Fruit fly (Drosophila melanogaster) whole organism, embryonic: ENCODE results near the gene Indy.

Experiments
- ATbp ChIP-seq: fragments of 200-800 bp; sonication (Bioruptor generic); optimal IDR thresholded peaks from 2 replicates; lab custom pipeline; 2017; ENCODE audit warnings: missing biosample characterization, mild to moderate bottlenecking, missing genetic modification characterization, missing genetic modification reagents
- Abd-B ChIP-seq: fragments of 200-800 bp; sonication (Bioruptor generic); optimal IDR thresholded peaks from 2 replicates; lab custom pipeline; 2018; ENCODE audit warnings: missing biosample characterization, mild to moderate bottlenecking, missing genetic modification characterization, moderate library complexity
- Atf-2 ChIP-seq: fragments of 200-800 bp; sonication (Bioruptor generic); optimal IDR thresholded peaks from 2 replicates; lab custom pipeline; 2016; ENCODE audit warnings: missing biosample characterization, missing genetic modification characterization
- CG10147 ChIP-seq: fragments of 200-800 bp; sonication (Bioruptor generic); optimal IDR thresholded peaks from 2 replicates; lab custom pipeline; 2019; ENCODE audit warnings: missing biosample characterization, mild to moderate bottlenecking, missing genetic modification characterization, moderate library complexity
- CG11247 ChIP-seq: fragments of 200-800 bp; sonication (Bioruptor generic); IDR thresholded peaks from 2 replicates; pipeline ENCODE4 v1.3.6; 2022; ENCODE audit warnings: missing biosample characterization, missing genetic modification characterization
- CG11560 ChIP-seq: fragments of 200-800 bp; sonication (Bioruptor generic); IDR thresholded peaks from 3 replicates; pipeline ENCODE4 v1.3.6; 2022; ENCODE audit warnings: missing biosample characterization, missing genetic modification characterization
- CG13624 ChIP-seq: fragments of 200-800 bp; sonication (Bioruptor generic); optimal IDR thresholded peaks from 2 replicates; lab custom pipeline; 2016; ENCODE audit warnings: missing biosample characterization, missing genetic modification characterization
- CG14965 ChIP-seq: fragments of 200-800 bp; sonication (Bioruptor generic); optimal IDR thresholded peaks from 2 replicates; lab custom pipeline; 2016; ENCODE audit warnings: missing biosample characterization, missing genetic modification characterization, borderline replicate concordance
- CG1529 ChIP-seq: fragments of 200-800 bp; sonication (Bioruptor generic); optimal IDR thresholded peaks from 3 replicates; lab custom pipeline; 2018; ENCODE audit warnings: missing biosample characterization, missing genetic modification characterization
- CG15514 ChIP-seq: fragments of 200-800 bp; sonication (Bioruptor generic); optimal IDR thresholded peaks from 3 replicates; lab custom pipeline; 2017; ENCODE audit warnings: missing biosample characterization, missing genetic modification characterization, mild to moderate bottlenecking, moderate library complexity, missing genetic modification reagents
- CG15696 ChIP-seq: fragments of 200-800 bp; sonication (Bioruptor generic); optimal IDR thresholded peaks from 2 replicates; lab custom pipeline; 2019; ENCODE audit warnings: missing biosample characterization, mild to moderate bottlenecking, missing genetic modification characterization, moderate library complexity
- CG17186 ChIP-seq: fragments of 200-800 bp; sonication (Bioruptor generic); optimal IDR thresholded peaks from 3 replicates; lab custom pipeline; 2017; ENCODE audit warnings: missing biosample characterization, missing genetic modification reagents, missing genetic modification characterization
- CG17361 ChIP-seq: fragments of 200-800 bp; sonication (Bioruptor generic); IDR thresholded peaks from 3 replicates; pipeline ENCODE4 v1.3.6; 2022; ENCODE audit warnings: missing biosample characterization, missing genetic modification characterization
- CG17612 ChIP-seq: fragments of 200-800 bp; sonication (Bioruptor generic); IDR thresholded peaks from 2 replicates; pipeline ENCODE4 v1.3.6; 2022; ENCODE audit warnings: missing biosample characterization, missing genetic modification characterization
- CG2199 ChIP-seq: fragments of 200-800 bp; sonication (Bioruptor generic); IDR thresholded peaks from 3 replicates; pipeline ENCODE4 v1.3.6; 2022; ENCODE audit warnings: missing biosample characterization, missing genetic modification characterization
- CG2678 ChIP-seq: fragments of 200-800 bp; sonication (Bioruptor generic); optimal IDR thresholded peaks from 3 replicates; lab custom pipeline; 2019; ENCODE audit warnings: missing biosample characterization, mild to moderate bottlenecking, missing genetic modification characterization, moderate library complexity
- CG3163 ChIP-seq: fragments of 200-800 bp; sonication (Bioruptor generic); optimal IDR thresholded peaks from 3 replicates; lab custom pipeline; 2016; ENCODE audit warnings: missing biosample characterization, missing genetic modification characterization
- CG32772 ChIP-seq: fragments of 200-800 bp; sonication (Bioruptor generic); IDR thresholded peaks from 2 replicates; pipeline ENCODE4 v1.3.6; 2022; ENCODE audit warnings: missing biosample characterization, missing genetic modification characterization
- CG3726 ChIP-seq: fragments of 200-800 bp; sonication (Bioruptor generic); IDR thresholded peaks from 3 replicates; pipeline ENCODE4, ENCODE4 v1.3.6; 2022; ENCODE audit warnings: missing biosample characterization, missing genetic modification characterization
- CG4360 ChIP-seq: fragments of 200-800 bp; sonication (Bioruptor generic); IDR thresholded peaks from 2 replicates; pipeline ENCODE4 v1.3.6; 2022; ENCODE audit warnings: missing biosample characterization, missing genetic modification characterization
- CG4730 ChIP-seq: fragments of 200-800 bp; sonication (Bioruptor generic); IDR thresholded peaks from 2 replicates; pipeline ENCODE4 v1.3.6; 2022; ENCODE audit warnings: missing biosample characterization, missing genetic modification characterization
- CG5180 ChIP-seq: fragments of 200-800 bp; sonication (Bioruptor generic); optimal IDR thresholded peaks from 3 replicates; lab custom pipeline; 2017; ENCODE audit warnings: missing biosample characterization, missing genetic modification characterization, mild to moderate bottlenecking, moderate library complexity, missing genetic modification reagents
- CG6813 ChIP-seq: fragments of 200-800 bp; sonication (Bioruptor generic); optimal IDR thresholded peaks from 2 replicates; lab custom pipeline; 2017; ENCODE audit warnings: missing biosample characterization, missing genetic modification characterization, mild to moderate bottlenecking, moderate library complexity, missing genetic modification reagents
- CG6854 ChIP-seq: fragments of 200-800 bp; sonication (Bioruptor generic); optimal IDR thresholded peaks from 3 replicates; lab custom pipeline; 2017; ENCODE audit warnings: missing biosample characterization, mild to moderate bottlenecking, missing genetic modification characterization
- CG8944 ChIP-seq: fragments of 200-800 bp; sonication (Bioruptor generic); optimal IDR thresholded peaks from 3 replicates; lab custom pipeline; 2016; ENCODE audit warnings: missing biosample characterization, missing genetic modification characterization
- CG9797 ChIP-seq: fragments of 200-800 bp; sonication (Bioruptor generic); optimal IDR thresholded peaks from 3 replicates; lab custom pipeline; 2018; ENCODE audit warnings: missing biosample characterization, mild to moderate bottlenecking, missing genetic modification characterization
- E2f2 ChIP-seq: fragments of 200-800 bp; sonication (Bioruptor generic); IDR thresholded peaks from 2 replicates; pipeline ENCODE4 v1.3.6; 2022; ENCODE audit warnings: missing biosample characterization, missing genetic modification characterization
- ERR ChIP-seq: fragments of 200-800 bp; sonication (Bioruptor generic); optimal IDR thresholded peaks from 2 replicates; lab custom pipeline; 2016; ENCODE audit warnings: missing biosample characterization, missing genetic modification characterization
- HLH4C ChIP-seq: fragments of 200-800 bp; sonication (Bioruptor generic); IDR thresholded peaks from 3 replicates; pipeline ENCODE4 v1.3.6; 2022; ENCODE audit warnings: missing biosample characterization, missing genetic modification characterization; ENCODE audit not compliant: partially characterized antibody
- Lhr ChIP-seq: fragments of 200-800 bp; sonication (Bioruptor generic); optimal IDR thresholded peaks from 3 replicates; lab custom pipeline; 2017; ENCODE audit warnings: mild to moderate bottlenecking, missing biosample characterization, missing genetic modification reagents, missing genetic modification characterization
- MTF-1 ChIP-seq: fragments of 200-800 bp; sonication (Bioruptor generic); optimal IDR thresholded peaks from 2 replicates; lab custom pipeline; 2018; ENCODE audit warnings: missing biosample characterization, mild to moderate bottlenecking, missing genetic modification characterization, borderline replicate concordance
- Sry-β ChIP-seq: fragments of 200-800 bp; sonication (Bioruptor generic); optimal IDR thresholded peaks from 2 replicates; lab custom pipeline; 2018; ENCODE audit warnings: missing biosample characterization, mild to moderate bottlenecking, missing genetic modification characterization, moderate library complexity
- ab ChIP-seq: fragments of 200-800 bp; sonication (Bioruptor generic); optimal IDR thresholded peaks from 2 replicates; lab custom pipeline; 2016; ENCODE audit warnings: missing biosample characterization, missing genetic modification characterization
- al ChIP-seq: fragments of 200-800 bp; sonication (Bioruptor generic); IDR thresholded peaks from 2 replicates; pipeline ENCODE4 v1.3.6; 2022; ENCODE audit warnings: missing biosample characterization, missing genetic modification characterization
- ash1 ChIP-seq: fragments of 200-800 bp; sonication (Bioruptor generic); optimal IDR thresholded peaks from 2 replicates; lab custom pipeline; 2018; ENCODE audit warnings: missing biosample characterization, mild to moderate bottlenecking, missing genetic modification characterization
- bbx ChIP-seq: fragments of 200-800 bp; sonication (Bioruptor generic); IDR thresholded peaks from 2 replicates; pipeline ENCODE4 v1.3.6; 2022; ENCODE audit warnings: missing biosample characterization, missing genetic modification characterization; ENCODE audit not compliant: partially characterized antibody
- br ChIP-seq: fragments of >200 bp; optimal IDR thresholded peaks from 2 replicates; lab custom pipeline; 2017
- bsh ChIP-seq, 2 experiments: fragments of 200-800 bp; sonication (Bioruptor generic); optimal IDR thresholded peaks; 2 replicates each; lab custom pipeline; 2017 to 2018; ENCODE audit warnings: mild to moderate bottlenecking in 2 of 2, missing biosample characterization in 2 of 2, missing genetic modification characterization in 2 of 2, moderate library complexity in 1 of 2
- grn ChIP-seq: fragments of 200-800 bp; sonication (Bioruptor generic); optimal IDR thresholded peaks from 3 replicates; lab custom pipeline; 2017; ENCODE audit warnings: missing biosample characterization, missing genetic modification characterization
- ham ChIP-seq: fragments of 200-800 bp; sonication (Bioruptor generic); IDR thresholded peaks from 2 replicates; pipeline ENCODE4 v1.3.6; 2022; ENCODE audit warnings: missing biosample characterization, missing genetic modification characterization
- hth ChIP-seq: fragments of >200 bp; optimal IDR thresholded peaks from 2 replicates; lab custom pipeline; 2017; ENCODE audit warnings: inconsistent platforms
- nerfin-1 ChIP-seq: fragments of 200-800 bp; sonication (Bioruptor generic); optimal IDR thresholded peaks from 3 replicates; lab custom pipeline; 2019; ENCODE audit warnings: missing biosample characterization, mild to moderate bottlenecking, missing genetic modification characterization, moderate library complexity
- onecut ChIP-seq: fragments of 200-800 bp; sonication (Bioruptor generic); IDR thresholded peaks from 2 replicates; pipeline ENCODE4 v1.3.6; 2022; ENCODE audit warnings: missing biosample characterization, missing genetic modification characterization
- schlank ChIP-seq: fragments of 200-800 bp; sonication (Bioruptor generic); optimal IDR thresholded peaks from 2 replicates; lab custom pipeline; 2018; ENCODE audit warnings: missing biosample characterization, mild to moderate bottlenecking, missing genetic modification characterization
- sd ChIP-seq: fragments of 200-800 bp; sonication (Bioruptor generic); optimal IDR thresholded peaks from 3 replicates; lab custom pipeline; 2018; ENCODE audit warnings: missing biosample characterization, mild to moderate bottlenecking, missing genetic modification characterization, moderate library complexity
- sim ChIP-seq: fragments of 200-800 bp; sonication (Bioruptor generic); IDR thresholded peaks from 2 replicates; pipeline ENCODE4 v1.3.6; 2022; ENCODE audit warnings: missing biosample characterization, missing genetic modification characterization
- vvl ChIP-seq: fragments of 200-800 bp; sonication (Bioruptor generic); IDR thresholded peaks from 2 replicates; pipeline ENCODE4 v1.3.6; 2022; ENCODE audit warnings: missing biosample characterization, missing genetic modification characterization
- z ChIP-seq: fragments of 200-800 bp; sonication (Bioruptor generic); IDR thresholded peaks from 3 replicates; pipeline ENCODE4 v1.3.6; 2022; ENCODE audit warnings: missing biosample characterization, missing genetic modification characterization
- zfh1 ChIP-seq: fragments of 200-800 bp; sonication (Bioruptor generic); IDR thresholded peaks from 3 replicates; pipeline ENCODE4 v1.3.6; 2022; ENCODE audit warnings: missing biosample characterization, missing genetic modification characterization
- zfh2 ChIP-seq: fragments of 200-800 bp; sonication (Bioruptor generic); optimal IDR thresholded peaks from 2 replicates; lab custom pipeline; 2016; ENCODE audit warnings: missing biosample characterization, missing genetic modification characterization

Indy gene

dm6 chr3L:18786427-18787104 lies 59.5 kb downstream of the Indy start (continued):
- TF ChIP-seq grn (GFP tag; lab: Kevin White, UChicago) (no peak), HLH4C (GFP tag; lab: Robert Waterston, UW) (no peak), CG32772 (GFP tag; lab: Robert Waterston, UW) (peak; percentile 81), CG10147 (peak; percentile 73), Lhr (GFP tag; lab: Kevin White, UChicago) (no peak), zfh1 (GFP tag; lab: Robert Waterston, UW) (no peak), CG9797 (GFP tag; lab: Kevin White, UChicago) (no peak), CG11560 (tag; lab: Robert Waterston, UW) (no peak), CG2678 (peak; percentile 87), z (GFP tag; lab: Robert Waterston, UW) (no peak), CG1529 (GFP tag; lab: Kevin White, UChicago) (no peak), vvl (GFP tag; lab: Robert Waterston, UW) (no peak; the same call in none of the 2 replicates), CG6813 (GFP tag; lab: Kevin White, UChicago) (peak; percentile 11), CG11247 (GFP tag; lab: Robert Waterston, UW) (no peak), CG17361 (GFP tag; lab: Robert Waterston, UW) (peak; percentile 78), ham (GFP tag; lab: Robert Waterston, UW) (no peak), br (lab: Kevin White, UChicago) (no peak), CG4730 (GFP tag; lab: Robert Waterston, UW) (peak; percentile 47; the same call in 1 of the 2 replicates), MTF-1 (no peak), ATbp (GFP tag; lab: Kevin White, UChicago) (peak; percentile 13), schlank (tag; lab: Kevin White, UChicago) (no peak), hth (lab: Kevin White, UChicago) (no peak), CG17186 (GFP tag; lab: Kevin White, UChicago) (no peak), CG6854 (peak; percentile 73), bbx (GFP tag; lab: Robert Waterston, UW) (no peak), bsh (GFP tag; optimal IDR thresholded peaks at IDR 0.05; lab: Kevin White, UChicago) (no peak), ab (GFP tag; lab: Kevin White, UChicago) (no peak), ash1 (no peak), E2f2 (GFP tag; lab: Robert Waterston, UW) (peak; percentile 33; the same call in 1 of the 2 replicates), CG8944 (GFP tag; lab: Kevin White, UChicago) (no peak), CG2199 (peak; percentile 58; the same call in 2 of the 3 replicates), CG15514 (GFP tag; lab: Kevin White, UChicago) (no peak), al (GFP tag; lab: Robert Waterston, UW) (peak; percentile 28; the same call in 1 of the 2 replicates), CG5180 (GFP tag; lab: Kevin White, UChicago) (peak; percentile 59), Atf-2 (GFP tag; lab: Kevin White, UChicago) (no peak), CG14965 (GFP tag; lab: Kevin White, UChicago) (no peak), nerfin-1 (peak; percentile 49), CG13624 (GFP tag; lab: Kevin White, UChicago) (peak; percentile 66), sim (GFP tag; lab: Robert Waterston, UW) (no peak; the same call in 1 of the 2 replicates), ERR (peak; percentile 37), Abd-B (peak; percentile 75), CG3163 (GFP tag; lab: Kevin White, UChicago) (no peak), CG3726 (peak; percentile 12; the same call in 1 of the 3 replicates), zfh2 (GFP tag; lab: Kevin White, UChicago) (peak; percentile 9), CG4360 (GFP tag; lab: Robert Waterston, UW) (no peak), onecut (GFP tag; lab: Robert Waterston, UW) (no peak), CG17612 (GFP tag; lab: Robert Waterston, UW) (no peak), Sry-β (GFP tag; lab: Kevin White, UChicago) (no peak), CG15696 (tag; lab: Kevin White, UChicago) (no peak), sd (tag; lab: Kevin White, UChicago) (peak; percentile 83)
